Worm (Caenorhabditis elegans) whole organism, late embryonic: ENCODE results near the gene kin-16.

Experiments used
- F13H6.1 ChIP-seq: sonication (generic microtip); optimal IDR thresholded peaks from 2 replicates; lab custom pipeline; 2016; ENCODE audit warnings: missing genetic modification characterization, missing compliant biosample characterization
- ahr-1 ChIP-seq: sonication (generic microtip); optimal IDR thresholded peaks from 2 replicates; lab custom pipeline; 2016; ENCODE audit warnings: missing genetic modification characterization, missing compliant biosample characterization
- ama-1 ChIP-seq: fragments of 150-350 bp; optimal IDR thresholded peaks from 2 replicates; lab custom pipeline; 2014
- ceh-19 ChIP-seq: fragments of 200-800 bp; sonication (Bioruptor generic); optimal IDR thresholded peaks from 2 replicates; lab custom pipeline; 2018; ENCODE audit warnings: mild to moderate bottlenecking, missing genetic modification characterization, missing compliant biosample characterization
- dmd-4 ChIP-seq: sonication (generic microtip); optimal IDR thresholded peaks from 2 replicates; lab custom pipeline; 2016; ENCODE audit warnings: borderline replicate concordance, missing genetic modification characterization, missing compliant biosample characterization
- elt-2 ChIP-seq: sonication (generic microtip); optimal IDR thresholded peaks from 2 replicates; lab custom pipeline; 2016; ENCODE audit warnings: missing genetic modification reagents, missing genetic modification characterization, missing compliant biosample characterization
- elt-4 ChIP-seq: sonication (generic microtip); optimal IDR thresholded peaks from 2 replicates; lab custom pipeline; 2016; ENCODE audit warnings: missing genetic modification characterization, missing compliant biosample characterization
- hlh-8 ChIP-seq: sonication (generic microtip); optimal IDR thresholded peaks from 2 replicates; lab custom pipeline; 2016; ENCODE audit warnings: missing genotype, missing genetic modification characterization, missing compliant biosample characterization
- nhr-11 ChIP-seq: fragments of 150-350 bp; optimal IDR thresholded peaks from 2 replicates; lab custom pipeline; 2014; ENCODE audit warnings: missing biosample characterization, missing genetic modification characterization
- pag-3 ChIP-seq: sonication (generic microtip); optimal IDR thresholded peaks from 2 replicates; lab custom pipeline; 2016; ENCODE audit warnings: missing compliant biosample characterization, missing genetic modification characterization, borderline replicate concordance
- pha-4 ChIP-seq: fragments of 150-350 bp; optimal IDR thresholded peaks from 2 replicates; lab custom pipeline; 2018; ENCODE audit warnings: missing biosample characterization, missing genetic modification reagents, missing genetic modification characterization
- unc-86 ChIP-seq: sonication (generic microtip); optimal IDR thresholded peaks from 2 replicates; lab custom pipeline; 2016; ENCODE audit warnings: missing genetic modification characterization, missing compliant biosample characterization
- zip-5 ChIP-seq: sonication (generic microtip); optimal IDR thresholded peaks from 2 replicates; lab custom pipeline; 2016; ENCODE audit warnings: missing genetic modification characterization, missing compliant biosample characterization

DNA sequence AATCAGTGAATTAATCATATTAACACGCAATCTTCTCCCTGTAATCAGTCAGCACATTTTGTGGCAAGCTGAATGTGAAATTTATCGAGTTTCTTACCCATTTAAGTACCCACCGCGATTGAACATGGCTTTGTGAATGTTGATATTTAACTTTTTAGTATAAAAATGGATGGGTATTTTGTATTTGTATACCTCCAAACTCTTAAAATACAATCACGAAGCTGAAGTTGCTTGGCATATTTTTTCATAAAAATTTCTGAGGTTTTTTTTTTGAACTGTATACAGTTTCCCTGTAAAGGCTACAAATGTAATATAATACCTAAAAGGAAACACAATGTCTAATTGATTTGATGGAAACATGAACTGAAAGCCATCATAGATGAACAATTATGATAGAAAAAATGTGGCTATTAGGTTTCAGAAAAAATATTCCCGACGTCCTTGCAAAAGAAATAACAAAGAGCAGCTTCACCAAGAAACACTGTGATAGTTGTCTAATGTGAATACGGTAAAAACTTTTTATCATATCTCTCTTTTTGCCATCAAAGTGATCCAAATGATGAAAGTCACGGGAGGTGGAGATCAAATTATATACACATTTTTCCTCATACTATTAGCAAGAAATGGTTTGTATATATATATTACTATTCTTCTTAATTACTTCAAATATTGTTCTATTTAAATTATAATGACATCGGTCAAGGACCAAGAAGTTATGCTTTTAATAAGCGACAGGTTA lies 38.6 kb upstream of the kin-16 start, which contains the start of the genes chil-25 and chil-26:
- no peak for TF ChIP-seq zip-5
- no peak for TF ChIP-seq ahr-1 (tag; lab: Kevin White, UChicago)
- no peak for TF ChIP-seq nhr-11 (tag; lab: Kevin White, UChicago)
- TF ChIP-seq ceh-19 (GFP tag; lab: Kevin White, UChicago): no peak
- TF ChIP-seq ama-1: no peak
- TF ChIP-seq pha-4 (tag; lab: Kevin White, UChicago): no peak
- no peak for TF ChIP-seq unc-86 (tag; lab: Kevin White, UChicago)
- no peak for TF ChIP-seq hlh-8 (tag; lab: Kevin White, UChicago)
- TF ChIP-seq F13H6.1 (tag; lab: Kevin White, UChicago): no peak
- no peak for TF ChIP-seq elt-2 (tag; lab: Kevin White, UChicago)
- no peak for TF ChIP-seq pag-3 (tag; lab: Kevin White, UChicago)
- TF ChIP-seq dmd-4 (tag; lab: Kevin White, UChicago): no peak
- no peak for TF ChIP-seq elt-4 (tag; lab: Kevin White, UChicago)
